Fruit fly (Drosophila melanogaster): ENCODE data around the gene Rga.

The Rga gene

DNA sequence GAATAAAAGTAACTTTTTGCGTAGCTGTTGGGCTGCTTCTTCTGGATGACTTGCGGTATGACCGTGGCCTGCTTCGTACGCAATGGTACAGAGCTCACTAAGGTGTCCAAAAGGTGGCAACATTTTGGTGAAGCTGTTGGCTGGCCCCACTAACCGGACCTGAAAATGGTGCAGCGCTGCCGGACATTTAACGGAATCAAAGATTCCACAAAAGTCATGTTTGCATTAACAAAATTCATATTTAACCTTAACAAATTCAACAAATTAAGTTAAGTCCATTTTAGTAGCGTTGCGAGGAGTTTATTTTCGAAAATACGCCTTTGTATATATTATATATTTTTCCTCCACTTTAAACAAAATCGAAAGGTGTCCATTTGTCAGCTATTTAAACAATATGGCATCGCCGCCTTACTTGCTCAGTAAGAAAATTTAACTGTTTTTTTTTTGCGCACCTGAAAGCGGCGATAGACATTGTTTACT is 11.8 kb downstream of the Rga start, which contains the start of the genes kra and SecS (continued):
- no peak for TF ChIP-seq psq (GFP tag; optimal IDR thresholded peaks at IDR 0.05)
- TF ChIP-seq pfk (GFP tag; optimal IDR thresholded peaks at IDR 0.05), result no peak
- no peak for TF ChIP-seq Neu2 (GFP tag; optimal IDR thresholded peaks at IDR 0.05; ENCODE audit: borderline replicate concordance)
- no peak for TF ChIP-seq Dref (GFP tag; IDR thresholded peaks at IDR 0.05)
- no peak for TF ChIP-seq Hmx (GFP tag; optimal IDR thresholded peaks at IDR 0.05)
- TF ChIP-seq chif (GFP tag; optimal IDR thresholded peaks at IDR 0.05), result peak; percentile 41 to 53
- TF ChIP-seq CG4617 (GFP tag; optimal IDR thresholded peaks at IDR 0.05; ENCODE audit: borderline replicate concordance), result peak; percentile 86
- peak; percentile 35 for TF ChIP-seq CG2875 (GFP tag; optimal IDR thresholded peaks at IDR 0.05)
- TF ChIP-seq CG8765 (GFP tag; IDR thresholded peaks at IDR 0.05), result no peak
- no peak for TF ChIP-seq CG13123 (GFP tag; optimal IDR thresholded peaks at IDR 0.05)
- peak; percentile 35 for TF ChIP-seq Antp (GFP tag; optimal IDR thresholded peaks at IDR 0.05)
- no peak for TF ChIP-seq CG11560 (tag; IDR thresholded peaks at IDR 0.05)
- peak; percentile 65 for TF ChIP-seq slou (GFP tag; optimal IDR thresholded peaks at IDR 0.05)
- no peak for TF ChIP-seq Nf-YB (GFP tag; optimal IDR thresholded peaks at IDR 0.05)
- TF ChIP-seq Med (GFP tag), result peak; percentile 89
- TF ChIP-seq CG5953 (GFP tag; IDR thresholded peaks at IDR 0.05), result no peak
- TF ChIP-seq CG3838 (GFP tag; optimal IDR thresholded peaks at IDR 0.05), result no peak
- no peak for TF ChIP-seq sr (GFP tag; IDR thresholded peaks at IDR 0.05)
- TF ChIP-seq Drgx (GFP tag; IDR thresholded peaks at IDR 0.05), result no peak
- TF ChIP-seq CG2116 (GFP tag; optimal IDR thresholded peaks at IDR 0.05), result peak; percentile 78
- TF ChIP-seq zen2 (GFP tag; IDR thresholded peaks at IDR 0.05; ENCODE audit: partially characterized antibody), result no peak
- TF ChIP-seq CG17328 (GFP tag; IDR thresholded peaks at IDR 0.05), result no peak
- no peak for TF ChIP-seq CG16863 (GFP tag; optimal IDR thresholded peaks at IDR 0.05)
- TF ChIP-seq dmrt99B (tag; optimal IDR thresholded peaks at IDR 0.05), result no peak
- TF ChIP-seq Spps (tag; optimal IDR thresholded peaks at IDR 0.05), result no peak
- TF ChIP-seq CG16813 (GFP tag; IDR thresholded peaks at IDR 0.05; ENCODE audit: partially characterized antibody), result no peak
- TF ChIP-seq org-1 (GFP tag; optimal IDR thresholded peaks at IDR 0.05), result no peak
- peak; percentile 57 for TF ChIP-seq CG1647 (GFP tag; optimal IDR thresholded peaks at IDR 0.05)
- peak; percentile 66 for TF ChIP-seq Hr3 (GFP tag; optimal IDR thresholded peaks at IDR 0.05)
- TF ChIP-seq vnd (GFP tag; IDR thresholded peaks at IDR 0.05; ENCODE audit: partially characterized antibody), result no peak
- no peak for TF ChIP-seq kni (GFP tag; optimal IDR thresholded peaks at IDR 0.05)
- TF ChIP-seq CG10147 (GFP tag; optimal IDR thresholded peaks at IDR 0.05), result peak; percentile 54
- no peak for TF ChIP-seq odd (GFP tag; optimal IDR thresholded peaks at IDR 0.05)
- peak; percentile 29 for TF ChIP-seq Dek (tag; optimal IDR thresholded peaks at IDR 0.05)
- peak; percentile 56 for TF ChIP-seq CrebB (tag; optimal IDR thresholded peaks at IDR 0.05)
- peak; percentile 67 for TF ChIP-seq ewg (GFP tag; optimal IDR thresholded peaks at IDR 0.05)
- peak; percentile 48 for TF ChIP-seq CG8290 (GFP tag; optimal IDR thresholded peaks at IDR 0.05)
- peak in 1 of 2 experiments; percentile 78 for TF ChIP-seq CG8290 (tag; optimal IDR thresholded peaks at IDR 0.05)
- peak; percentile 69 for TF ChIP-seq CG2712 (tag; optimal IDR thresholded peaks at IDR 0.05)
- TF ChIP-seq sd (tag; optimal IDR thresholded peaks at IDR 0.05), result peak; percentile 9
- TF ChIP-seq gro (GFP tag; optimal IDR thresholded peaks at IDR 0.05), result no peak
- TF ChIP-seq CG18262 (tag; optimal IDR thresholded peaks at IDR 0.05), result peak; percentile 27
- TF ChIP-seq lab (GFP tag; optimal IDR thresholded peaks at IDR 0.05), result peak; percentile 52
- TF ChIP-seq CG34224 (GFP tag; IDR thresholded peaks at IDR 0.05; ENCODE audit: partially characterized antibody), result no peak
- no peak for TF ChIP-seq CG31365 (tag; optimal IDR thresholded peaks at IDR 0.05)
- TF ChIP-seq slp2 (GFP tag; optimal IDR thresholded peaks at IDR 0.05), result peak; percentile 36
- peak; percentile 62 for TF ChIP-seq CG7556 (GFP tag; optimal IDR thresholded peaks at IDR 0.05)
- no peak for TF ChIP-seq luna (GFP tag; optimal IDR thresholded peaks at IDR 0.05)
- no peak for TF ChIP-seq klu (GFP tag; IDR thresholded peaks at IDR 0.05)
- no peak for TF ChIP-seq CG6854 (GFP tag; optimal IDR thresholded peaks at IDR 0.05)
- TF ChIP-seq CG3065 (GFP tag; optimal IDR thresholded peaks at IDR 0.05), result no peak

Data from whole organism, embryonic.